Worm (Caenorhabditis elegans) whole organism, L4/young adult: ENCODE measurements around the gene skr-3.

Experiments used
- W03F9.2 ChIP-seq: fragments of 150-350 bp; optimal IDR thresholded peaks from 2 replicates; lab custom pipeline; 2014; ENCODE audit warnings: missing biosample characterization, missing genetic modification characterization
- dao-5 ChIP-seq: sonication (generic microtip); optimal IDR thresholded peaks from 2 replicates; lab custom pipeline; 2016; ENCODE audit warnings: missing genotype, missing genetic modification characterization, moderate library complexity, missing compliant biosample characterization
- him-1 ChIP-seq: sonication (generic microtip); optimal IDR thresholded peaks from 2 replicates; lab custom pipeline; 2016; ENCODE audit warnings: missing genotype, missing genetic modification reagents, missing genetic modification characterization, missing compliant biosample characterization

skr-3 gene

ce11 chrV:16155111-16155510 lies 34.2 kb downstream of the skr-3 start, which contains the start of gene str-97:
Gene str-97 (minus strand): TSS chrV:16155211.
- no peak for TF ChIP-seq dao-5
- TF ChIP-seq him-1, result no peak
- TF ChIP-seq W03F9.2, result no peak

- no peak for TF ChIP-seq him-1
- no peak for TF ChIP-seq W03F9.2
- no peak for TF ChIP-seq dao-5
Observed at ce11 chrV:16158391-16158790, 37.5 kb downstream of the skr-3 start, which contains the start of gene str-99. Gene str-99 (minus strand): TSS chrV:16158491.

- TF ChIP-seq W03F9.2, result no peak
- TF ChIP-seq him-1, result no peak
- no peak for TF ChIP-seq dao-5
Observed at ce11 chrV:16159594-16159993, 38.7 kb downstream of the skr-3 start, which contains the start of gene F10A3.17. Gene F10A3.17 (minus strand): TSS chrV:16159694.

- no peak for TF ChIP-seq dao-5
- no peak for TF ChIP-seq him-1
- no peak for TF ChIP-seq W03F9.2
Observed at ce11 chrV:16160087-16160486, 39.2 kb downstream of the skr-3 start.

- TF ChIP-seq him-1 (no peak), W03F9.2 (no peak), dao-5 (no peak)
Observed at ce11 chrV:16162124-16162735, 41.3 kb downstream of the skr-3 start, which contains the start of the genes str-109 and F10A3.11. Gene str-109 (minus strand): TSS chrV:16162224. Gene F10A3.11 (plus strand): TSS chrV:16162685.

- no peak for TF ChIP-seq W03F9.2
- no peak for TF ChIP-seq dao-5
- no peak for TF ChIP-seq him-1
Observed at ce11 chrV:16163719-16164118, 42.8 kb downstream of the skr-3 start, which contains the start of gene F10A3.12. Gene F10A3.12 (plus strand): TSS chrV:16164019.

ce11 chrV:16165936-16166335 lies 45.1 kb downstream of the skr-3 start, which contains the start of gene str-108:
Gene str-108 (plus strand): TSS chrV:16166236.
- TF ChIP-seq dao-5 (no peak), W03F9.2 (no peak), him-1 (no peak)

- no peak for TF ChIP-seq dao-5
- no peak for TF ChIP-seq W03F9.2
- no peak for TF ChIP-seq him-1
Observed at ce11 chrV:16169026-16169425, 48.1 kb downstream of the skr-3 start, which contains the start of gene str-111. Gene str-111 (minus strand): TSS chrV:16169126.

- TF ChIP-seq W03F9.2, result no peak
- no peak for TF ChIP-seq dao-5
- TF ChIP-seq him-1, result no peak
Observed at ce11 chrV:16171721-16172120, 50.8 kb downstream of the skr-3 start, which contains the start of gene K05D4.9. Gene K05D4.9 (minus strand): TSS chrV:16171821.
